Worm (Caenorhabditis elegans) whole organism, late embryonic: ENCODE data around the gene ncx-6.

ENCODE experiments used
- C08G9.2 ChIP-seq: sonication (generic microtip); optimal IDR thresholded peaks from 2 replicates; lab custom pipeline; 2016; ENCODE audit warnings: mild to moderate bottlenecking, missing genetic modification characterization, moderate library complexity, missing compliant biosample characterization
- F13H6.1 ChIP-seq: sonication (generic microtip); optimal IDR thresholded peaks from 2 replicates; lab custom pipeline; 2016; ENCODE audit warnings: missing genetic modification characterization, missing compliant biosample characterization
- K02D7.2 ChIP-seq: sonication (generic microtip); optimal IDR thresholded peaks from 2 replicates; lab custom pipeline; 2017; ENCODE audit warnings: mild to moderate bottlenecking, missing genetic modification characterization, missing compliant biosample characterization
- K09A11.1 ChIP-seq: sonication (generic microtip); optimal IDR thresholded peaks from 2 replicates; lab custom pipeline; 2017; ENCODE audit warnings: antibody characterized with exemption, mild to moderate bottlenecking, missing genetic modification characterization, missing compliant biosample characterization; ENCODE audit not compliant: insufficient read depth
- T23F11.4 ChIP-seq: fragments of 200-800 bp; sonication (Bioruptor generic); optimal IDR thresholded peaks from 2 replicates; lab custom pipeline; 2018; ENCODE audit warnings: mild to moderate bottlenecking, missing genetic modification characterization, missing compliant biosample characterization
- ama-1 ChIP-seq: fragments of 150-350 bp; optimal IDR thresholded peaks from 2 replicates; lab custom pipeline; 2014
- ceh-18 ChIP-seq: sonication (generic microtip); optimal IDR thresholded peaks from 2 replicates; lab custom pipeline; 2016; ENCODE audit warnings: missing genetic modification characterization, missing compliant biosample characterization
- ceh-2 ChIP-seq: sonication (generic microtip); optimal IDR thresholded peaks from 2 replicates; lab custom pipeline; 2016; ENCODE audit warnings: missing genotype, missing genetic modification characterization, missing compliant biosample characterization
- ceh-34 ChIP-seq: sonication (generic microtip); optimal IDR thresholded peaks from 2 replicates; lab custom pipeline; 2016; ENCODE audit warnings: mild to moderate bottlenecking, missing genetic modification characterization, missing compliant biosample characterization
- ceh-45 ChIP-seq: fragments of 200-800 bp; sonication (Bioruptor generic); IDR thresholded peaks from 2 replicates; pipeline ENCODE4 v1.3.6; 2022; ENCODE audit warnings: missing genetic modification reagents, missing genetic modification characterization, missing compliant biosample characterization
- ceh-48 ChIP-seq: sonication (generic microtip); optimal IDR thresholded peaks from 2 replicates; lab custom pipeline; 2016; ENCODE audit warnings: missing genetic modification characterization, inconsistent platforms, missing compliant biosample characterization
- dmd-4 ChIP-seq: sonication (generic microtip); optimal IDR thresholded peaks from 2 replicates; lab custom pipeline; 2016; ENCODE audit warnings: borderline replicate concordance, missing genetic modification characterization, missing compliant biosample characterization
- dve-1 ChIP-seq: sonication (generic microtip); optimal IDR thresholded peaks from 2 replicates; lab custom pipeline; 2017; ENCODE audit warnings: antibody characterized with exemption, mild to moderate bottlenecking, missing genetic modification characterization, missing compliant biosample characterization
- elt-2 ChIP-seq: sonication (generic microtip); optimal IDR thresholded peaks from 2 replicates; lab custom pipeline; 2016; ENCODE audit warnings: missing genetic modification reagents, missing genetic modification characterization, missing compliant biosample characterization
- fkh-10 ChIP-seq: fragments of 150-350 bp; optimal IDR thresholded peaks from 2 replicates; lab custom pipeline; 2014; ENCODE audit warnings: missing biosample characterization, missing genetic modification reagents, missing genetic modification characterization
- fkh-6 ChIP-seq: sonication (generic microtip); optimal IDR thresholded peaks from 2 replicates; lab custom pipeline; 2016; ENCODE audit warnings: missing genetic modification characterization, missing compliant biosample characterization
- gmeb-2 ChIP-seq: sonication (generic microtip); optimal IDR thresholded peaks from 2 replicates; lab custom pipeline; 2016; ENCODE audit warnings: missing genetic modification characterization, inconsistent platforms, missing compliant biosample characterization
- hlh-13 ChIP-seq: fragments of 200-800 bp; sonication (Bioruptor generic); optimal IDR thresholded peaks from 2 replicates; lab custom pipeline; 2018; ENCODE audit warnings: mild to moderate bottlenecking, missing genetic modification characterization, missing compliant biosample characterization
- hlh-30 ChIP-seq: sonication (generic microtip); optimal IDR thresholded peaks from 2 replicates; lab custom pipeline; 2017; ENCODE audit warnings: antibody characterized with exemption, missing genetic modification characterization, missing compliant biosample characterization; ENCODE audit not compliant: insufficient read depth
- hlh-8 ChIP-seq: sonication (generic microtip); optimal IDR thresholded peaks from 2 replicates; lab custom pipeline; 2016; ENCODE audit warnings: missing genotype, missing genetic modification characterization, missing compliant biosample characterization
- mec-3 ChIP-seq: sonication (generic microtip); optimal IDR thresholded peaks from 2 replicates; lab custom pipeline; 2016; ENCODE audit warnings: borderline replicate concordance, missing genetic modification characterization, missing compliant biosample characterization
- nfya-1 ChIP-seq: sonication (generic microtip); optimal IDR thresholded peaks from 2 replicates; lab custom pipeline; 2017; ENCODE audit warnings: missing genetic modification characterization, mild to moderate bottlenecking, missing compliant biosample characterization, antibody characterized with exemption, moderate library complexity
- nhr-232 ChIP-seq: sonication (generic microtip); optimal IDR thresholded peaks from 2 replicates; lab custom pipeline; 2016; ENCODE audit warnings: missing genetic modification characterization, missing compliant biosample characterization
- npax-4 ChIP-seq: sonication (generic microtip); optimal IDR thresholded peaks from 2 replicates; lab custom pipeline; 2016; ENCODE audit warnings: missing genetic modification characterization, missing compliant biosample characterization
- odd-2 ChIP-seq: sonication (generic microtip); optimal IDR thresholded peaks from 2 replicates; lab custom pipeline; 2017; ENCODE audit warnings: antibody characterized with exemption, mild to moderate bottlenecking, missing genetic modification characterization, missing compliant biosample characterization
- pha-2 ChIP-seq: sonication (generic microtip); optimal IDR thresholded peaks from 2 replicates; lab custom pipeline; 2017; ENCODE audit warnings: mild to moderate bottlenecking, missing genetic modification characterization, missing compliant biosample characterization
- pha-4 ChIP-seq: fragments of 150-350 bp; optimal IDR thresholded peaks from 2 replicates; lab custom pipeline; 2018; ENCODE audit warnings: missing biosample characterization, missing genetic modification reagents, missing genetic modification characterization
- ref-2 ChIP-seq: sonication (generic microtip); optimal IDR thresholded peaks from 2 replicates; lab custom pipeline; 2016; ENCODE audit warnings: missing genetic modification characterization, missing compliant biosample characterization
- rnt-1 ChIP-seq: sonication (generic microtip); optimal IDR thresholded peaks from 2 replicates; lab custom pipeline; 2016; ENCODE audit warnings: missing genetic modification characterization, missing compliant biosample characterization
- sdc-2 ChIP-seq: sonication (generic microtip); optimal IDR thresholded peaks from 2 replicates; lab custom pipeline; 2016; ENCODE audit warnings: missing genotype, missing genetic modification characterization, missing compliant biosample characterization
- sox-2 ChIP-seq: fragments of 200-800 bp; sonication (Bioruptor generic); IDR thresholded peaks from 2 replicates; pipeline ENCODE4 v1.3.6; 2022; ENCODE audit warnings: missing genetic modification reagents, missing genetic modification characterization, missing compliant biosample characterization
- syd-9 ChIP-seq: sonication (generic microtip); optimal IDR thresholded peaks from 2 replicates; lab custom pipeline; 2016; ENCODE audit warnings: mild to moderate bottlenecking, missing genetic modification characterization, moderate library complexity, missing compliant biosample characterization
- tbx-2 ChIP-seq: sonication (generic microtip); optimal IDR thresholded peaks from 2 replicates; lab custom pipeline; 2016; ENCODE audit warnings: missing genetic modification characterization, missing compliant biosample characterization
- ttx-3 ChIP-seq: sonication (generic microtip); optimal IDR thresholded peaks from 2 replicates; lab custom pipeline; 2016; ENCODE audit warnings: missing genetic modification reagents, missing genetic modification characterization, missing compliant biosample characterization
- unc-3 ChIP-seq, 2 experiments: fragments of 200-800 bp in 1 of 2; sonication (Bioruptor generic) in 1 of 2; sonication (generic microtip) in 1 of 2; conservative IDR thresholded peaks in 1 of 2; optimal IDR thresholded peaks in 1 of 2; 2 replicates each; pipeline versions ENCODE4 v1.3.6 to Lab custom; 2016 to 2022; ENCODE audit warnings: missing compliant biosample characterization in 2 of 2, missing genetic modification characterization in 2 of 2, missing genetic modification reagents in 1 of 2
- unc-55 ChIP-seq: sonication (generic microtip); optimal IDR thresholded peaks from 2 replicates; lab custom pipeline; 2017; ENCODE audit warnings: missing biosample characterization, missing genetic modification reagents, missing genetic modification characterization
- zip-5 ChIP-seq: sonication (generic microtip); optimal IDR thresholded peaks from 2 replicates; lab custom pipeline; 2016; ENCODE audit warnings: missing genetic modification characterization, missing compliant biosample characterization
- ztf-16 ChIP-seq: sonication (generic microtip); optimal IDR thresholded peaks from 2 replicates; lab custom pipeline; 2017; ENCODE audit warnings: missing genetic modification characterization, missing compliant biosample characterization

The ncx-6 gene

DNA sequence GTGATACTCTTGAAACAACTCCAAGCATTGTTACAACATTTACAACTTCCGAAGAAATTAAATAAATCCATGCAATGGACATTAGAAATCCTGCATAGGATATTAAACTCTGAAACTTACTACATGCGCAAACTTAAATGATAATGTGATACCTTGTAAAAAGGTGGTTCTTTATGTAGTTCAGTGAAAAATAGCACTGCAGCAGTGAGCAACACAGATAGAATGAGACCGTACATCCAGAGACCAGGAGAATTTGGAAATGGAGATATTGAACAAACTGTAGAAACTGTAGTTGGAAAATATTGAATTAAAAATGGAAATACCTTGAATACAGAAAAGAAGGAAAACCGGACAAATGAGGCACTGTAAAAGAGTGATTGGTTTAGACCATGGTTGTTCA lies 2.6 kb downstream of the ncx-6 start (continued):
- TF ChIP-seq gmeb-2: no peak

DNA sequence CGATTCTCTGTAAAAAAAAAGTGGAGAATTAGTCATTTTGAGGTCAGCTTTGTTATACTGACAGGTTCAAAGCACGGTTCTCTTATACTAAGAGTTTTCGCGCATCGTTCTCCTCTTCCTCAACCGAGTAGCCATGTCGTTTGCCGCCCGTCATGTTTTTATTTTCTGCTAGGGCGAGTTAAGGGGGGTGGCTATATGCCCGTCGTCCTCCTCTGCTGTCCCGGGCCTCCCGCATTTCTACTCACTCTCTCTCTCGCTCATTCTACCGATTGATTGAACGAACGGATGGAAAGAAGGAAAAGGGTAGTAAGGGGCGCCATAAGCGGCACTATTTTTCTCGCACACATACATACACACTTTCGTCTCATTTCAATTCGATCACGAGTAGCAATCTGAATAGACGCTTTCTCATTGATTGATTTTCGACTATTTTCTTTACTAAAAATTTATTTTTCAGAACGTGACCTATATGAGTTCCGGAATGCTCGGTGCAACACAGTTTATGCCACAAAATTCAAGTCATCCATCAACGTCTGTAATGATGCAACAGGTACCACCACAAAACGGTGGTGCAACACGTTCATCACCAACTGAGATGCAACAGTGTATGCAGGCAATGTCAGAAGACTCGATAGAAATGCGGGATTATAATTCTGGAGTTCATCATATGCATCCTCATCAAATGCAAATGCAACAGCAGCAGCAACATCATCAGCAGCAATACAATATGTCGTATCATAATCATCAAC lies 8.4 kb downstream of the ncx-6 start:
- TF ChIP-seq pha-4 (tag; lab: Kevin White, UChicago) (no peak), npax-4 (tag; lab: Kevin White, UChicago) (no peak), dve-1 (tag; lab: Kevin White, UChicago) (no peak), unc-55 (GFP tag; lab: Kevin White, UChicago) (no peak), hlh-13 (GFP tag; lab: Kevin White, UChicago) (no peak), sdc-2 (tag; lab: Kevin White, UChicago) (peak; percentile 8), elt-2 (tag; lab: Kevin White, UChicago) (no peak), F13H6.1 (tag; lab: Kevin White, UChicago) (no peak), unc-3 (GFP tag; conservative IDR thresholded peaks at IDR 0.05; lab: Robert Waterston, UW) (no peak), unc-3 (tag; optimal IDR thresholded peaks at IDR 0.05; lab: Kevin White, UChicago) (no peak), odd-2 (tag; lab: Kevin White, UChicago) (no peak), C08G9.2 (peak; percentile 13), zip-5 (no peak), rnt-1 (no peak), ceh-18 (tag; lab: Kevin White, UChicago) (no peak), ref-2 (tag; lab: Kevin White, UChicago) (no peak), ceh-48 (no peak), nfya-1 (peak; percentile 15), K02D7.2 (tag; lab: Kevin White, UChicago) (no peak), K09A11.1 (no peak), nhr-232 (tag; lab: Kevin White, UChicago) (peak; percentile 37), hlh-30 (tag; lab: Kevin White, UChicago) (no peak), T23F11.4 (GFP tag; lab: Kevin White, UChicago) (no peak), fkh-6 (tag; lab: Kevin White, UChicago) (peak; percentile 4), sox-2 (GFP tag; lab: Robert Waterston, UW) (no peak), mec-3 (tag; lab: Kevin White, UChicago) (no peak), syd-9 (tag; lab: Kevin White, UChicago) (no peak), ceh-34 (tag; lab: Kevin White, UChicago) (no peak), fkh-10 (GFP tag; lab: Kevin White, UChicago) (no peak), ama-1 (lab: Kevin White, UChicago) (no peak), pha-2 (tag; lab: Kevin White, UChicago) (no peak), ceh-45 (GFP tag; lab: Robert Waterston, UW) (no peak), ztf-16 (tag; lab: Kevin White, UChicago) (no peak), dmd-4 (tag; lab: Kevin White, UChicago) (no peak), gmeb-2 (no peak), tbx-2 (tag; lab: Kevin White, UChicago) (no peak), hlh-8 (no peak), ttx-3 (tag; lab: Kevin White, UChicago) (no peak), ceh-2 (no peak)

DNA sequence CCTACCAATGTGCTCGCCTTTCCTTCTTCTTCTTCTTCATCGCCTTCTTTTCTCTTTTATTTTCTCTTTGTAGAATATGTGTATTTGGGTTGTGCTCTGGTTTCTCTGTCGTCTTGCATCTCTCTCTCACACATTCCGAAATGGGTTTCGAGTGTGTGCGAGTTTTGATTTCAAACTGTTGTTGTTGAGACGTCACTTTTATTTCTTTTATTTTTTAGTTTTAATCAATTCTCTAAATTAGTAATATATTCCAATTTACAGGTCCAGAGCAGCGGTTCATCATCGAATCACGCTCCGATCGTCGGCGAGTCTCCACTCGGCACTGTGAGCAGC lies 9.2 kb downstream of the ncx-6 start:
- TF ChIP-seq nfya-1 (peak; percentile 2), C08G9.2 (no peak)
